Worm (Caenorhabditis elegans): ENCODE data around the gene M04C3.2.

DNA sequence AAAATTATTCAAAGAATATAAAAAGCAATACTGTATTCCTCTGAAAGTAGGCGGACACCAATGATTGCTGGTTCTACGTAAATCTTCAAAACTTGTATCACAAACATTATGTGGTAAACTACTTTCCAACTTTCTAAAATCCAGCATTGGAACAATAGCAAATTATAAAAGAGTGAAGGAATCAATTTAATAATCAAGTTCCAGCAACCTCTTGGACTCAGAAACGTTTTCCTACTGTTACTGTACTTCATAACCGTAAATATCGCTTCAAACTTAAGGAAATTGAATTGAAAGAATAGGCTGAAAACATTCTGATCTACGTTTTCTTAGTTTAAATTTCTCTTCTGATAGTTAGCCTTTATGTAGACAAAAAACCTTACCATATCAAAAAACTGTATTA is 45.1 kb downstream of the M04C3.2 start:
- TF ChIP-seq zag-1 (tag; optimal IDR thresholded peaks at IDR 0.05) (no peak), daf-8 (GFP tag; IDR thresholded peaks at IDR 0.05) (no peak), ama-1 (optimal IDR thresholded peaks at IDR 0.05) (no peak)
